Fruit fly (Drosophila melanogaster): Measurements from ENCODE around the gene Chrac-16.
A peak's percentile ranks its signal among the peaks of the same experiment; 100 is the strongest.

The Chrac-16 gene

DNA sequence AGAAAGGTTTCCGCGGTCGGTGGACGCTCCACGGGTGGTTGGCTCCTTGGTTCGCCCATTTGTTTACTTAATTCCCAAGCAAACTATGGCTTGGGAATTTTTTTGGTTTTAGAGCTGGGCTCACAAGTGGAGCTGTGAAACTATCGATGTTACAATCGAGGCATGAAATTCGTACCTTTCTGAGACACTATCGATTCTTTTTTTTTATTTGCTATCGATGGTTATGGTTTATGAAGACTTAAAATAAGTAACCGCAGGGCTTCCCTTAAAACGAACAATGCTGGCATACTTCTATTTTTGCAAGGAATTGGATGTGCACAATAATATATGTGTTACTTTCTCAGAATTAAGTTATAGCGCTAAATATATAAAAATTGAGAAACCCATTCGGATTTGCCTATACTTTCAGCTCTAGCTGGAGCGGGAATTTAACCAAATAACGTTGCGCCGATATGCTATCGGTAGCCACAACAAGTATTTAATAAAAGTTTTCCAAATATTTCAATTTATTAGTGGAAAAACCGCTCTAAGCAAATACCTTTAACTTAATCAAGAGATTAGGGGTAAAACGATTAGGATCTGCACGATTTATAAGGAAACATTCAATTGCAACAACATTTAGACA lies at the start of gene Chrac-16:
Gene Chrac-16 (minus strand): TSS at position 147 of the 625 bp plus-strand sequence.
- TF ChIP-seq kay (GFP tag; ENCODE audit: borderline replicate concordance) = no peak

dm6 chrX:12059495-12059894 lies 41.7 kb upstream of the Chrac-16 start, which contains the start of gene Muc11A:
Muc11A (plus strand) TSS chrX:12059795.
- TF ChIP-seq CG1620 (GFP tag; optimal IDR thresholded peaks at IDR 0.05) (no peak), Mnt (GFP tag; optimal IDR thresholded peaks at IDR 0.05) (no peak), bab1 (GFP tag; optimal IDR thresholded peaks at IDR 0.05) (no peak), cnc (optimal IDR thresholded peaks at IDR 0.05) (no peak), CG11617 (GFP tag; optimal IDR thresholded peaks at IDR 0.05) (no peak), Crg-1 (GFP tag; optimal IDR thresholded peaks at IDR 0.05) (no peak)

DNA sequence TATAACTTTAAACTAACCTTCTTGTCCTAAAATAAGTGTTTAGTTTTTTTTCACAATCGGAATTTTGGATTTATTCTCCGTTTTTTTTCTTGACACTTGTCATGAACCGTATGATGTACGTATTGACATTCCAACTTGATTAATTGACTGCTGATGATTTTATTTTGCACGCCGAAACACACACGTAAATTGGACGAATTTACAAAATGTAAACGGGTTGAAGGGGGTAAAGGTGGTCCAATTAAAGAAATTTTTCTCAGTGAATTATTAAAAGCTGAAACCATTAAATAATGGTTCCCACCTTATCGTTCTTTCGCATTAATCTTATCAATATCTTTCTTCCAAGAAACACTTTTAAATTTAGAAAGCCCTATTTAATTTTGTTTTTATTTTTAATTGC lies 38.8 kb upstream of the Chrac-16 start, which contains the start of gene Uch-L5R:
Gene Uch-L5R (minus strand): TSS at position 101 of the 400 bp plus-strand sequence.
- TF ChIP-seq CG14711 (tag; optimal IDR thresholded peaks at IDR 0.05) (no peak), cnc (optimal IDR thresholded peaks at IDR 0.05) (no peak), Mnt (GFP tag; optimal IDR thresholded peaks at IDR 0.05) (no peak), Clk (GFP tag; optimal IDR thresholded peaks at IDR 0.05) (no peak), CG7101 (tag; optimal IDR thresholded peaks at IDR 0.05) (no peak), bab1 (GFP tag; optimal IDR thresholded peaks at IDR 0.05) (no peak)

DNA sequence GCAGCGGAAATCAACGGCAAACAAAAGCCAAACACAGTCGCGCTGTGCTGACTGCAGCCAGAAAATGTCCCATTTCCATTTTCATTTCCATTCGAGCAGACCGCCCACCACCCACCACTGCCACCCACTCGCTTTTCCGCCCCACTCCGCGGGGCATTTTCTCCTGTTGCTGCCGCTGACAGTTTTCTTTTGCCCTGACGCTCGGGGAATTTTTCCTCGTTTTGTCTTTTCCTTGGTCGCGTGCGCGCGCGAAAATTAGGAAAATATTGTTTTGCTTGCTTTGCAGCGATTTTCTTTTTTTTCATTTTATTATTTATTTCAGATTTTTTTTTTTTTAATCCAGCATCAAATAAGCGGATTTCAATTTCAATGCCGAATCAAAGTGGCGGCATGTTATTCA lies 32.5 kb upstream of the Chrac-16 start:
- no peak for TF ChIP-seq bab1 (GFP tag; optimal IDR thresholded peaks at IDR 0.05)
- no peak for TF ChIP-seq cic (GFP tag; optimal IDR thresholded peaks at IDR 0.05)
- no peak for TF ChIP-seq Mnt (GFP tag; optimal IDR thresholded peaks at IDR 0.05)
- TF ChIP-seq Clk (GFP tag; optimal IDR thresholded peaks at IDR 0.05) = no peak
- TF ChIP-seq CG5204 (GFP tag; optimal IDR thresholded peaks at IDR 0.05) = no peak
- no peak for TF ChIP-seq Hr96 (GFP tag; optimal IDR thresholded peaks at IDR 0.05)
- no peak for TF ChIP-seq CG7101 (tag; optimal IDR thresholded peaks at IDR 0.05)
- TF ChIP-seq toe (GFP tag; optimal IDR thresholded peaks at IDR 0.05) = no peak
- no peak for TF ChIP-seq Crg-1 (GFP tag; optimal IDR thresholded peaks at IDR 0.05)
- TF ChIP-seq CG7045 (GFP tag; optimal IDR thresholded peaks at IDR 0.05) = no peak
- TF ChIP-seq CG14711 (tag; optimal IDR thresholded peaks at IDR 0.05) = no peak

DNA sequence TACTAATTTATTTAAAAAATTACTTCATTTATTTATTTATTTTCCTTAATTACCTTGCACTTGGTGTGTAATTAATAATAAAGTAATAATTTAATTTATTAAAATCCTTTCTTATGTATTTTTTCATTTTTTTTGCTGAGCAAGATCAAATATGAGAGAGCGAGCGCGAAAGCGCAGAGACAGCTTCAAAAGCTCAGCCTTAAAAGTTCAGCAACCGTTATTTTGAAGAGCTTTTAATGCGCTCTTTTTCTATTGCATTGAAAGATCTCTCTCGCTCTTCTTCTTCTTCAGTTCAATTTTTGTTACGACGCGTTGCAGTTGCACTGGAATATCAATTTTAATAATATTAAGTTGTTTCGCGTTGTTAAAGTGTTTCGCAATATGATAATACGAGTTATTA lies 25.6 kb upstream of the Chrac-16 start, which contains the start of gene Ten-a:
Gene Ten-a (plus strand): TSS at position 301 of the 400 bp plus-strand sequence.
- no peak for TF ChIP-seq CG1620 (GFP tag; optimal IDR thresholded peaks at IDR 0.05)
- no peak for TF ChIP-seq CG7045 (GFP tag; optimal IDR thresholded peaks at IDR 0.05)
- TF ChIP-seq Crg-1 (GFP tag; optimal IDR thresholded peaks at IDR 0.05) = no peak

- TF ChIP-seq bab1 (GFP tag; optimal IDR thresholded peaks at IDR 0.05) = peak; percentile 47
- no peak for TF ChIP-seq Crg-1 (GFP tag; optimal IDR thresholded peaks at IDR 0.05)
- no peak for TF ChIP-seq toe (GFP tag; optimal IDR thresholded peaks at IDR 0.05)
Observed at dm6 chrX:12035207-12035606, 17.4 kb upstream of the Chrac-16 start.

DNA sequence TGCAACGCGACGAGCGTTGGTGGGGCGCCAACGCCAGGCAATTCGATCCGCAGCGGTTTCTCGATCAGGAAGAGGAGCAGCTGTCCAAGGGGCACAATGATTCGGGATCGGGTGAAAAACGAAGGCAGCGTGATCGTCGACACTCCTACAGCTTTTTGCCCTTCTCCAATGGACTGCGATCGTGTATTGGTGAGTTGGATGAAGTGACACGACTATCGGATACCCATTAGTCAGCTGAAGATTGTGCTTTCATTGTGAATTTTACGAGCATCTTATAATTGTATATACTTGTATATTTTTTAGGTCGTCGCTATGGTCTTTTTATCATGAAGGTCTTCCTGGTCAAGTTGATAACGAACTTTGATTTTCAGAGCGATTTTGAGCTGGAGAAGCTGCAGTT lies 17.0 kb upstream of the Chrac-16 start:
- TF ChIP-seq Hr96 (GFP tag; optimal IDR thresholded peaks at IDR 0.05) (no peak), CG1620 (GFP tag; optimal IDR thresholded peaks at IDR 0.05) (no peak), cnc (optimal IDR thresholded peaks at IDR 0.05) (no peak), Crg-1 (GFP tag; optimal IDR thresholded peaks at IDR 0.05) (no peak), CG33017 (tag; optimal IDR thresholded peaks at IDR 0.05) (no peak), cic (GFP tag; optimal IDR thresholded peaks at IDR 0.05) (no peak), kay (GFP tag; ENCODE audit: borderline replicate concordance) (no peak), pad (GFP tag; optimal IDR thresholded peaks at IDR 0.05) (no peak), toe (GFP tag; optimal IDR thresholded peaks at IDR 0.05) (no peak), CG11617 (GFP tag; optimal IDR thresholded peaks at IDR 0.05) (no peak), CG7101 (tag; optimal IDR thresholded peaks at IDR 0.05) (no peak)

DNA sequence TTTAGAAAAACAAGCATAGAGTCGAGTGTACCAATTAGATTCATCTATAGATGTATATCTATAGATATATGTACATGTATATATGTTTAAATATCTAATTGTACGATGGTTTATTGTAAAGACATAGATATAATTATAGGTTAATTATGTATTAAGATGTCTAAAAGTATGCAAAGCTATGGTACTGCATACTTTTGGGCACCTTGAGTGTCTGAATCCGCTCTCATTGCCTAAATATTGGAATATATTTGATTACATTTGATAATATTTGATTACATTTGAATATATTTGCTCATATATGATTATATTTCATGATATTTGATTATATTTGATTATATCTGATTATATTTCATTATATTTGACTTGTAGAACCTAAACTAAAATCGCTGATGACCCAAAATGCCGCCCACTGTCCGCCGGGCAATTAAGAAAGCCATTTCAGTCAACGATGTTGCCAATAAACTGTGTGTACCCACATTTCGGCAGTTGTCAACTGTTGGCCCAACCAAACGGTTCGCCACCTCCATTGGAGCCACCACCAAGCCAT lies 14.4 kb upstream of the Chrac-16 start, which contains the start of gene Cyp318a1:
Gene Cyp318a1 (plus strand): TSS at position 497 of the 547 bp plus-strand sequence.
- TF ChIP-seq CG7101 (tag; optimal IDR thresholded peaks at IDR 0.05) (no peak), CG1620 (GFP tag; optimal IDR thresholded peaks at IDR 0.05) (no peak), bab1 (GFP tag; optimal IDR thresholded peaks at IDR 0.05) (no peak), cic (GFP tag; optimal IDR thresholded peaks at IDR 0.05) (no peak), cnc (optimal IDR thresholded peaks at IDR 0.05) (no peak), Hr96 (GFP tag; optimal IDR thresholded peaks at IDR 0.05) (no peak), CG5204 (GFP tag; optimal IDR thresholded peaks at IDR 0.05) (no peak), Crg-1 (GFP tag; optimal IDR thresholded peaks at IDR 0.05) (no peak), toe (GFP tag; optimal IDR thresholded peaks at IDR 0.05) (no peak), Clk (GFP tag; optimal IDR thresholded peaks at IDR 0.05) (no peak), CG14711 (tag; optimal IDR thresholded peaks at IDR 0.05) (no peak), tj (GFP tag; optimal IDR thresholded peaks at IDR 0.05) (no peak), CG33017 (tag; optimal IDR thresholded peaks at IDR 0.05) (no peak), CG11617 (GFP tag; optimal IDR thresholded peaks at IDR 0.05) (no peak)
